Fruit fly (Drosophila melanogaster): ENCODE measurements around the gene oc.
A peak's percentile ranks its signal among the peaks of the same experiment; 100 is the strongest.

The oc gene

DNA sequence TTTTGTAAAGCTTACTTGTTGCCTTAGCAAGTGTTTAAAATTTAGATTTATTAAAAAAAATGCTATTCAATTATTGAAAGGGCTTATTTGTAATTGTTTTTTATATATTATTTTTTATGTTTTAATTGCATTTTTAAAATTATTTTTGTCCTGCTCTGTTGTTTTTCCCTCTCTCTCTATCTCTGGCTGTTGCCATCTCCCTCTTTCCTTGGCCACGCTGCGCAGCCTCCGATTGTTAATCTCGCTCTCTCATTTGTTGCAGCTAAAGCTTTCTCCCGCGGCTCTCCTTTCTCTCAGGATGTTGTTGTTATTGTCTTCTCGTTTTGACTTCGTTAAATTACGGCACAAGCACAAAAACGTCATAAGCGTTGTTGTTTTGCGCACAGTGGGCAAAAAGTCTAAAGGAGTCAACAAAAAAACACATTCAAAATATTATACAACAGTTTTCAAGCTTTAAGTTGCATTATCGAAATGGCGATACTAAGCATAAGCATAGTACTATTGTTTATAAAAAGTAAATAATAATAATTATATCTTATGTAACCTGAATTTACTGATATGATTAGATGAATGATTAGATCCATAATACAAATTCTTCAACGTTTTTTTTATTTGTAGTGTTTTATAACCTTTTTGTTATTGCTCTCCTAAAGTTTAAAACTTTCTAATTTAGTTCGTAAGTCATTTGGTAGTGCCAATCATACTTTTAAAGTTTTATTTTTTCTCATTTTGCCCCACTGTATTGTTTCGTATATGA is 43.8 kb upstream of the oc start (continued):
- no peak for TF ChIP-seq Chrac-16 (GFP tag; optimal IDR thresholded peaks at IDR 0.05)
- TF ChIP-seq dmrt99B (tag; optimal IDR thresholded peaks at IDR 0.05) = peak; percentile 50
- no peak for TF ChIP-seq Dad (GFP tag; optimal IDR thresholded peaks at IDR 0.05)
- no peak for TF ChIP-seq toy (GFP tag; IDR thresholded peaks at IDR 0.05)
- peak; percentile 56 for TF ChIP-seq CG2678 (tag; optimal IDR thresholded peaks at IDR 0.05)
- no peak for TF ChIP-seq Antp (GFP tag; optimal IDR thresholded peaks at IDR 0.05)
- no peak for TF ChIP-seq ERR (GFP tag; optimal IDR thresholded peaks at IDR 0.05)
- peak; percentile 27 for TF ChIP-seq nmo (GFP tag; optimal IDR thresholded peaks at IDR 0.05)
- TF ChIP-seq CG1024 (GFP tag; IDR thresholded peaks at IDR 0.05) = no peak
- no peak for TF ChIP-seq CHES-1-like (GFP tag; optimal IDR thresholded peaks at IDR 0.05)
- TF ChIP-seq GATAe (GFP tag; conservative IDR thresholded peaks at IDR 0.05) = no peak
- peak; percentile 50 for TF ChIP-seq CG18262 (tag; optimal IDR thresholded peaks at IDR 0.05)
- no peak for TF ChIP-seq CG3847 (GFP tag; IDR thresholded peaks at IDR 0.05)
- TF ChIP-seq Atf6 (GFP tag; IDR thresholded peaks at IDR 0.05) = no peak
- peak; percentile 31 for TF ChIP-seq Sox100B (GFP tag; optimal IDR thresholded peaks at IDR 0.05)
- no peak for TF ChIP-seq CG15269 (tag; optimal IDR thresholded peaks at IDR 0.05)
- TF ChIP-seq trh (GFP tag; optimal IDR thresholded peaks at IDR 0.05) = no peak
- no peak for TF ChIP-seq ash1 (GFP tag; optimal IDR thresholded peaks at IDR 0.05)
- no peak for TF ChIP-seq aop (GFP tag; IDR thresholded peaks at IDR 0.05)
- 0 out of 3 replicates have a peak, but pooled peaks have one; percentile 16 for TF ChIP-seq row (GFP tag; IDR thresholded peaks at IDR 0.05)
- no peak for TF ChIP-seq pho (GFP tag; optimal IDR thresholded peaks at IDR 0.05)
- TF ChIP-seq CG8765 (GFP tag; IDR thresholded peaks at IDR 0.05) = no peak
- no peak for TF ChIP-seq Bteb2 (GFP tag; optimal IDR thresholded peaks at IDR 0.05)
- no peak for TF ChIP-seq h (optimal IDR thresholded peaks at IDR 0.05)
- no peak for TF ChIP-seq cwo (GFP tag; optimal IDR thresholded peaks at IDR 0.05)
- peak in 1 of 2 experiments; percentile 6 for TF ChIP-seq bsh (GFP tag; optimal IDR thresholded peaks at IDR 0.05)
- no peak for TF ChIP-seq ken (GFP tag; IDR thresholded peaks at IDR 0.05)
- no peak for TF ChIP-seq CG3995 (GFP tag; optimal IDR thresholded peaks at IDR 0.05)
- no peak for TF ChIP-seq org-1 (GFP tag; optimal IDR thresholded peaks at IDR 0.05)
- no peak for TF ChIP-seq Mad (GFP tag; optimal IDR thresholded peaks at IDR 0.05)
- TF ChIP-seq Hr51 (GFP tag; optimal IDR thresholded peaks at IDR 0.05) = peak in 1 of 2 experiments; percentile 36
- TF ChIP-seq CG32772 (GFP tag; IDR thresholded peaks at IDR 0.05) = no peak
- peak; percentile 18 for TF ChIP-seq Hmr (GFP tag; optimal IDR thresholded peaks at IDR 0.05)
- peak; percentile 13 for TF ChIP-seq CG18599 (GFP tag; optimal IDR thresholded peaks at IDR 0.05)
- TF ChIP-seq CG12659 (GFP tag; optimal IDR thresholded peaks at IDR 0.05) = no peak
- TF ChIP-seq CG10654 (GFP tag; optimal IDR thresholded peaks at IDR 0.05) = no peak
- no peak for TF ChIP-seq Dek (tag; optimal IDR thresholded peaks at IDR 0.05)
- TF ChIP-seq esg (GFP tag; conservative IDR thresholded peaks at IDR 0.05) = no peak
- TF ChIP-seq Meics (GFP tag; optimal IDR thresholded peaks at IDR 0.05) = peak; percentile 10
- peak; percentile 25 for TF ChIP-seq CG13424 (tag; optimal IDR thresholded peaks at IDR 0.05)
- no peak for TF ChIP-seq CG9609 (GFP tag; optimal IDR thresholded peaks at IDR 0.05)
- no peak for TF ChIP-seq CG18619 (GFP tag; optimal IDR thresholded peaks at IDR 0.05)
- TF ChIP-seq Sry-β (GFP tag; optimal IDR thresholded peaks at IDR 0.05) = no peak
- no peak for TF ChIP-seq CG32767 (GFP tag; IDR thresholded peaks at IDR 0.05)
- TF ChIP-seq Oli (tag; optimal IDR thresholded peaks at IDR 0.05) = peak; percentile 28
- no peak for TF ChIP-seq CG11695 (GFP tag; IDR thresholded peaks at IDR 0.05)
- peak; percentile 29 for TF ChIP-seq phol (tag; optimal IDR thresholded peaks at IDR 0.05)
- no peak for TF ChIP-seq CG34422 (GFP tag; IDR thresholded peaks at IDR 0.05)
- no peak for TF ChIP-seq CG8359 (GFP tag; optimal IDR thresholded peaks at IDR 0.05; ENCODE audit: borderline replicate concordance)
- peak; percentile 58; the same call in 2 of the 3 replicates for TF ChIP-seq CG17361 (GFP tag; IDR thresholded peaks at IDR 0.05)
